Worm (Caenorhabditis elegans) whole organism, late embryonic: ENCODE measurements around the gene sir-2.1.

Source experiments
- ama-1 ChIP-seq: fragments of 150-350 bp; optimal IDR thresholded peaks from 2 replicates; lab custom pipeline; 2014
- ceh-6 ChIP-seq: fragments of 200-800 bp; sonication (Bioruptor generic); optimal IDR thresholded peaks from 2 replicates; lab custom pipeline; 2018; ENCODE audit warnings: mild to moderate bottlenecking, missing genetic modification characterization, missing compliant biosample characterization
- dmd-4 ChIP-seq: sonication (generic microtip); optimal IDR thresholded peaks from 2 replicates; lab custom pipeline; 2016; ENCODE audit warnings: borderline replicate concordance, missing genetic modification characterization, missing compliant biosample characterization
- dve-1 ChIP-seq: sonication (generic microtip); optimal IDR thresholded peaks from 2 replicates; lab custom pipeline; 2017; ENCODE audit warnings: antibody characterized with exemption, mild to moderate bottlenecking, missing genetic modification characterization, missing compliant biosample characterization
- ets-4 ChIP-seq: sonication (generic microtip); optimal IDR thresholded peaks from 2 replicates; lab custom pipeline; 2016; ENCODE audit warnings: missing genetic modification characterization, missing compliant biosample characterization
- nhr-11 ChIP-seq: fragments of 150-350 bp; optimal IDR thresholded peaks from 2 replicates; lab custom pipeline; 2014; ENCODE audit warnings: missing biosample characterization, missing genetic modification characterization

DNA sequence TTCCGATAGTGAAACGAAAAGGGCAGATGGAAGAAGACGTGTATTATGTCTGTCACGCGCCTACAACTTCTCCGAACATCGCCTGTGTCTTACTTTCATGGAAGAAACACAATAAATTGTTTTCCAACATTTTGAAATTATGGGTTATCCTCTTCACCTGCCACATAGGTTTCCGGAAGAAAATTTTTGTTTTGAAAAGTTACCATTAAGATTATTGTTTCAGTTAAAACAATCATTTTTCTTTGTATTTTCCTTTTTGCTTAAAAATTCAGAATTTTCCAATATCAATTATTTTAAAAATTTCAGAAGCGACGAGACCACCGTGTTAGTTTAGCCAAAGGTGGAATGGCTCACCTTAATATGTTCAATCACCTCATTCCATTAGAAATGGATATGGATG is 8.6 kb upstream of the sir-2.1 start, which contains the start of gene mask-1:
- no peak for TF ChIP-seq ama-1 (lab: Kevin White, UChicago)
- no peak for TF ChIP-seq dmd-4 (tag; lab: Kevin White, UChicago)
- TF ChIP-seq ceh-6 (GFP tag; lab: Kevin White, UChicago): no peak
- no peak for TF ChIP-seq dve-1 (tag; lab: Kevin White, UChicago)
- no peak for TF ChIP-seq nhr-11 (tag; lab: Kevin White, UChicago)
- no peak for TF ChIP-seq ets-4 (tag; lab: Kevin White, UChicago)
